Worm (Caenorhabditis elegans): ENCODE results near the gene Y47D3A.13.

DNA sequence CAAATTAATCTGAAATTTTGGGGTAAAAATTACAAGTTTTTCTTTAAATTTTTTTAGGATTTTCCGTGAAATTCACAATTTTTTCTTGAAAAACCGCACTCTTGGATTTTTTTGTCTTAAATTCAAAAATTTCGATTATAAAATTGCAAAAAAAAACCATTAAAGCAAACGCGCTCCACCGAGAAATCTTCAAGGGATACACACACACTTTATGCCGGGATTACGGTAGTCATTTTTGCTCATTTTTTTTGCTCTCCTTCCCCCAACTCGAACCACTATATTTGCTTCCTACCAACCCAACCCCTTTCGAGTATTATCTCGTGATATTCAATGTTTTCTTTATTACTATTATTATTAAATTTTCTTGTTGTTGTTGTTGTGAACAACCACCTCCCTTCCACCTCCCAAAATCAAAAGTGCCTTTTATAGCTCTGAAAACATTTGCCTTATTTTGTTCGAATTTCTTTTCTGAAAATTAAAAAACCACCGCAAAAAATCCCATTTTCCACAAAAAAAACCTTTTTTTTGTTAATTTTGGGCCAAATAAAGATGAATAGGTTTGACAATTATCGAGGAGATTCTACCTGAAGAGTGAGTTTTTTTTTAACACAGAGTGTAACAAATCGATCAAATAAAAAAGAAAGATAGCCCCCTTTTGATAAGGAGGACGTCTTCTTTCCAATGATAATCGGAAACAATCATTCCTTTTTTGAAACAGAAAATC, 28.0 kb upstream of the Y47D3A.13 start, which contains the start of gene Y47D3A.32:
- no peak for TF ChIP-seq fos-1 (tag; optimal IDR thresholded peaks at IDR 0.05)
- no peak for TF ChIP-seq nhr-11 (tag; optimal IDR thresholded peaks at IDR 0.05)
- no peak for TF ChIP-seq nhr-6 (tag; optimal IDR thresholded peaks at IDR 0.05)
- TF ChIP-seq ztf-11 (tag; optimal IDR thresholded peaks at IDR 0.05) = no peak
- no peak for TF ChIP-seq ZK546.5 (tag; optimal IDR thresholded peaks at IDR 0.05)
- no peak for TF ChIP-seq egl-27 (tag; optimal IDR thresholded peaks at IDR 0.05)
- no peak for TF ChIP-seq unc-55 (GFP tag; optimal IDR thresholded peaks at IDR 0.05)

Data from whole organism, L2 larva.